Worm (Caenorhabditis elegans) whole organism, midembryonic: ENCODE results near the gene ttr-57.

Source experiments
- T22C8.4 ChIP-seq: fragments of 200-800 bp; sonication (Bioruptor generic); IDR thresholded peaks from 2 replicates; pipeline ENCODE4 v1.3.6; 2022; ENCODE audit warnings: missing genetic modification characterization, missing compliant biosample characterization
- ref-1 ChIP-seq: fragments of 200-800 bp; sonication (Bioruptor generic); conservative IDR thresholded peaks from 2 replicates; pipeline ENCODE4 v1.3.6; 2022; ENCODE audit warnings: missing genetic modification reagents, missing genetic modification characterization, missing compliant biosample characterization
- ztf-23 ChIP-seq: fragments of 200-800 bp; sonication (Bioruptor generic); IDR thresholded peaks from 2 replicates; pipeline ENCODE4 v1.3.6; 2022; ENCODE audit warnings: missing genetic modification reagents, missing genetic modification characterization, missing compliant biosample characterization

DNA sequence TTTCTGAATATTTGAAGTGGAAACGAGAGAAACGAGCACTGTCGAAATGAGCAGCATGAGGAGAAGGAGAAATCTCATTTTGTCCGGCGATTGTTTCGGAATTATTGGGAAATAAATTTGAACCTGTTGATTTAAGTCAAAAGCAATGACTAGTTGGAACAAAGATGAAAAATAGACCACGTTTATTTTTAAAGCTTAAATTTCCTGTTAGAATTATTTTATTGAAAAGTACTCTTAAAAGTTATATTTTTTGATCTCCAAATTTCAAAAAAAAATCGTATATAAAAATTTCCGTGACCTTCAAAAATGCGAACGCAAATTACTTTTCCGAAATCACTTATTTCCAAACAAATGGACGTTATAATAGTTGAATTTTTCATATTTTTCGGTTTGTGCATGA is 9.3 kb upstream of the ttr-57 start, which contains the start of gene F26F2.11:
- TF ChIP-seq ztf-23 (GFP tag; lab: Robert Waterston, UW), result no peak
- no peak for TF ChIP-seq ref-1
- TF ChIP-seq T22C8.4 (GFP tag; lab: Robert Waterston, UW), result no peak
